Worm (Caenorhabditis elegans) whole organism, L1 larva: ENCODE measurements around the gene taf-9.

ENCODE experiments used
- aly-2 ChIP-seq: fragments of 150-350 bp; optimal IDR thresholded peaks from 2 replicates; lab custom pipeline; 2014; ENCODE audit warnings: missing biosample characterization, missing genetic modification characterization
- blmp-1 ChIP-seq: fragments of 150-350 bp; optimal IDR thresholded peaks from 2 replicates; lab custom pipeline; 2014; ENCODE audit warnings: missing biosample characterization, missing genetic modification characterization
- fos-1 ChIP-seq: fragments of 150-350 bp; optimal IDR thresholded peaks from 2 replicates; lab custom pipeline; 2014; ENCODE audit warnings: missing biosample characterization, missing genetic modification characterization
- jun-1 ChIP-seq: fragments of 150-350 bp; optimal IDR thresholded peaks from 2 replicates; lab custom pipeline; 2014; ENCODE audit warnings: missing biosample characterization, missing genetic modification reagents, missing genetic modification characterization
- nhr-12 ChIP-seq: sonication (generic microtip); optimal IDR thresholded peaks from 2 replicates; lab custom pipeline; 2017; ENCODE audit warnings: missing biosample characterization, missing genetic modification characterization
- nhr-28 ChIP-seq: fragments of 150-350 bp; optimal IDR thresholded peaks from 2 replicates; lab custom pipeline; 2014; ENCODE audit warnings: missing biosample characterization, missing genetic modification characterization
- skn-1 ChIP-seq: fragments of 150-350 bp; optimal IDR thresholded peaks from 2 replicates; lab custom pipeline; 2014; ENCODE audit warnings: missing biosample characterization, missing genetic modification characterization
- snpc-4 ChIP-seq: fragments of 150-350 bp; optimal IDR thresholded peaks from 2 replicates; lab custom pipeline; 2014; ENCODE audit warnings: missing biosample characterization, missing genetic modification characterization
- tbx-2 ChIP-seq: sonication (generic microtip); optimal IDR thresholded peaks from 2 replicates; lab custom pipeline; 2016; ENCODE audit warnings: missing genetic modification characterization, missing compliant biosample characterization
- ztf-11 ChIP-seq, 2 experiments: sonication (generic microtip); optimal IDR thresholded peaks; 2 replicates each; lab custom pipeline; 2016 to 2017; ENCODE audit warnings: missing genetic modification characterization in 2 of 2, missing biosample characterization in 1 of 2, missing compliant biosample characterization in 1 of 2

DNA sequence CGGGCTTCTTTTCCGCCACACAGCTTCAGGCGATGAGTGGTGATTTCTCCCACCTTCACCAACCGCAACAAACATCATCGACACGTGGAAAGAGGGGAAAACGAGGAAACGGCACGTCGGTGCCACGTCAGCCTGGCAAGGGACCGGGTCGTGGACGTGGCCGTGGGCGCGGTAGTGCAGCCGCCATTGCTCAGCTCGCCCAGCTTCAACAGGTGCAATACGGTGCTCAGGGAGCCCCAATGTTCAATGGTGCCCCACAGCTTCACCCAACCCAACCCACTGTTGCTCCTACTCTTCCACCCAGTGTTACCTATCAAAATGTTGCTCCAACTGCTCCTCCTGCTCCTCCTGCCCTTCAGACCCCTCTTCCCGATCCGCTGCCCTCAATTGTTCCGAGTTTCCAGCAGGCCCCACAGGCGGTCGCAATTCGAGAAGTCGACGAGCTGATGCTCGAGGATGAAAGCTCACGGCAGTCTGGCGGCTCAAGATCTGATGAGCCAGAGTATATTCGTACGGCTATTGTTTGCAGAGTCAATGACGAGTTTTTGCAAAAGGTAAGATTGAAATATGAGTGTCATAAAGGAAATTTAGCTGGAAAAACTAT is 21.9 kb downstream of the taf-9 start:
- TF ChIP-seq skn-1 (tag; lab: Kevin White, UChicago) (no peak), snpc-4 (tag; lab: Kevin White, UChicago) (no peak), jun-1 (no peak), ztf-11 (tag; optimal IDR thresholded peaks at IDR 0.05; lab: Kevin White, UChicago) (no peak), nhr-28 (tag; lab: Kevin White, UChicago) (no peak), fos-1 (tag; lab: Kevin White, UChicago) (no peak), tbx-2 (no peak), nhr-12 (no peak), blmp-1 (tag; lab: Kevin White, UChicago) (no peak), aly-2 (no peak)
